Worm (Caenorhabditis elegans) whole organism, young adult: ENCODE data around the gene F53A9.6.

Experiments
- dox-1 ChIP-seq: fragments of 200-800 bp; sonication (Bioruptor generic); IDR thresholded peaks from 2 replicates; pipeline ENCODE4 v1.3.6; 2022; ENCODE audit warnings: missing genetic modification reagents, missing genetic modification characterization, missing compliant biosample characterization
- efl-1 ChIP-seq: fragments of 150-350 bp; optimal IDR thresholded peaks from 2 replicates; lab custom pipeline; 2014; ENCODE audit warnings: missing biosample characterization, missing genetic modification reagents, missing genetic modification characterization
- lag-1 ChIP-seq: fragments of 200-800 bp; sonication (Bioruptor generic); IDR thresholded peaks from 2 replicates; pipeline ENCODE4 v1.3.6; 2022; ENCODE audit warnings: missing genetic modification reagents, missing genetic modification characterization, missing compliant biosample characterization
- nfya-1 ChIP-seq: sonication (generic microtip); optimal IDR thresholded peaks from 2 replicates; lab custom pipeline; 2017; ENCODE audit warnings: antibody characterized with exemption, missing compliant biosample characterization, missing genetic modification characterization, borderline replicate concordance; ENCODE audit not compliant: insufficient read depth
- pha-4 ChIP-seq: fragments of 150-350 bp; sonication (generic microtip); optimal IDR thresholded peaks from 2 replicates; lab custom pipeline; 2014; ENCODE audit warnings: missing biosample characterization, missing genetic modification reagents, missing genetic modification characterization
- sea-2 ChIP-seq: fragments of 200-800 bp; sonication (Bioruptor generic); IDR thresholded peaks from 2 replicates; pipeline ENCODE4 v1.3.6; 2022; ENCODE audit warnings: missing genetic modification characterization, missing compliant biosample characterization

ce11 chrX:8703664-8704356, 9.8 kb downstream of the F53A9.6 start, which contains the start of gene jbts-14:
- no peak for TF ChIP-seq pha-4 (tag; lab: Kevin White, UChicago)
- no peak for TF ChIP-seq lag-1 (GFP tag; lab: Robert Waterston, UW)
- TF ChIP-seq efl-1 (GFP tag; lab: Kevin White, UChicago): no peak
- no peak for TF ChIP-seq nfya-1
- no peak for TF ChIP-seq sea-2
- no peak for TF ChIP-seq dox-1 (GFP tag; lab: Robert Waterston, UW)
